Fruit fly (Drosophila melanogaster) whole organism, adult: ENCODE results near the gene eIF3a.

Experiments used
- CG11617 ChIP-seq: fragments of 200-800 bp; sonication (Bioruptor generic); optimal IDR thresholded peaks from 2 replicates; lab custom pipeline; 2017; ENCODE audit warnings: mild to moderate bottlenecking, missing biosample characterization, missing genetic modification reagents, missing genetic modification characterization
- CG12768 ChIP-seq: fragments of 200-800 bp; sonication (Bioruptor generic); optimal IDR thresholded peaks from 2 replicates; lab custom pipeline; 2017; ENCODE audit warnings: missing biosample characterization, missing genetic modification characterization, mild to moderate bottlenecking, moderate library complexity, missing genetic modification reagents
- CG14711 ChIP-seq: fragments of 200-800 bp; sonication (Bioruptor generic); optimal IDR thresholded peaks from 2 replicates; lab custom pipeline; 2018; ENCODE audit warnings: missing biosample characterization, mild to moderate bottlenecking, missing genetic modification characterization, moderate library complexity
- CG1620 ChIP-seq: fragments of 200-800 bp; sonication (Bioruptor generic); optimal IDR thresholded peaks from 2 replicates; lab custom pipeline; 2016; ENCODE audit warnings: missing biosample characterization, missing genetic modification characterization
- CG33017 ChIP-seq: fragments of 200-800 bp; sonication (Bioruptor generic); optimal IDR thresholded peaks from 2 replicates; lab custom pipeline; 2018; ENCODE audit warnings: missing biosample characterization, mild to moderate bottlenecking, missing genetic modification characterization, moderate library complexity
- CG5204 ChIP-seq: fragments of 200-800 bp; sonication (Bioruptor generic); optimal IDR thresholded peaks from 2 replicates; lab custom pipeline; 2016; ENCODE audit warnings: missing biosample characterization, missing genetic modification characterization
- Crg-1 ChIP-seq: fragments of 200-800 bp; sonication (Bioruptor generic); optimal IDR thresholded peaks from 2 replicates; lab custom pipeline; 2016; ENCODE audit warnings: missing biosample characterization, missing genetic modification characterization
- Hr96 ChIP-seq: fragments of 200-800 bp; sonication (Bioruptor generic); optimal IDR thresholded peaks from 2 replicates; lab custom pipeline; 2016; ENCODE audit warnings: missing biosample characterization, missing genetic modification characterization
- Mnt ChIP-seq: fragments of 200-800 bp; sonication (Bioruptor generic); optimal IDR thresholded peaks from 2 replicates; lab custom pipeline; 2016; ENCODE audit warnings: missing biosample characterization, mild to moderate bottlenecking, missing genetic modification characterization
- cnc ChIP-seq, 2 experiments: fragments of >200 bp; optimal IDR thresholded peaks; 2 replicates each; lab custom pipeline; 2017
- kay ChIP-seq: fragments of 200-800 bp; sonication (Bioruptor generic); peaks from one replicate; lab custom pipeline; 2016; ENCODE audit warnings: missing biosample characterization, missing genetic modification characterization, borderline replicate concordance
- tj ChIP-seq: fragments of 200-800 bp; sonication (Bioruptor generic); optimal IDR thresholded peaks from 3 replicates; lab custom pipeline; 2017; ENCODE audit warnings: missing biosample characterization, mild to moderate bottlenecking, missing genetic modification characterization, moderate library complexity
- toe ChIP-seq: fragments of 200-800 bp; sonication (Bioruptor generic); optimal IDR thresholded peaks from 2 replicates; lab custom pipeline; 2016; ENCODE audit warnings: missing biosample characterization, missing genetic modification characterization

DNA sequence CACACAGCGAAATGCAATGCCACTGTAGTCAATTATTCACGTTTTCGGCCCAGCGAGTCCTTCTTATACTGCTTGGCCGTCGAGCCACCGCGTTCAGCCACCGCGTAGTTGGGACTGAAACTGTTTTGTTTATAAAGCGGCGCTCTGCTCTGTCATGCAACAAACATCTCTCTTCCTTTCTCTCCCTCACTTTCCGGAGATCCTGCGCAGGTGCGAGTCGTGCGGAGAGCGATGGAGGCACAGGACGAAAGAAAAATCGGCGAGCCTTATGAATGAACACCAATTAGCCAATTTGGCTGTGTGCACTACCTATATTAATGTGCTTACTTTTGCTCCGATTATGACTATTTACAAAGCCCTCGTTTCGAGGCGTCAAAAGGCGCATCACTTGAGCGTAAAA is 14.2 kb downstream of the eIF3a start, which contains the start of gene CG32944:
- TF ChIP-seq CG1620 (GFP tag; lab: Kevin White, UChicago) = no peak
- no peak for TF ChIP-seq CG14711
- TF ChIP-seq CG33017 (tag; lab: Kevin White, UChicago) = no peak
- no peak for TF ChIP-seq CG11617 (GFP tag; lab: Kevin White, UChicago)
- TF ChIP-seq cnc (optimal IDR thresholded peaks at IDR 0.05; lab: Kevin White, UChicago) = no peak
- TF ChIP-seq Hr96 (GFP tag; lab: Kevin White, UChicago) = no peak
- TF ChIP-seq CG5204 = no peak
- no peak for TF ChIP-seq kay (GFP tag; lab: Kevin White, UChicago)
- TF ChIP-seq Mnt = no peak
- TF ChIP-seq tj (GFP tag; lab: Kevin White, UChicago) = no peak
- TF ChIP-seq CG12768 (GFP tag; lab: Kevin White, UChicago) = no peak
- no peak for TF ChIP-seq Crg-1 (GFP tag; lab: Kevin White, UChicago)
- TF ChIP-seq toe (GFP tag; lab: Kevin White, UChicago) = no peak
